Fruit fly (Drosophila melanogaster) whole organism, prepupa: ENCODE results near the gene Drsl1.
A peak's percentile ranks its signal among the peaks of the same experiment; 100 is the strongest.

Experiments
- Blimp-1 ChIP-seq: fragments of 200-800 bp; sonication (Bioruptor generic); optimal IDR thresholded peaks from 3 replicates; lab custom pipeline; 2017; ENCODE audit warnings: missing biosample characterization, missing genetic modification characterization, mild to moderate bottlenecking, moderate library complexity, missing genetic modification reagents
- CG10669 ChIP-seq: fragments of 200-800 bp; sonication (Bioruptor generic); optimal IDR thresholded peaks from 3 replicates; lab custom pipeline; 2018; ENCODE audit warnings: missing biosample characterization, mild to moderate bottlenecking, missing genetic modification characterization, moderate library complexity
- CG11294 ChIP-seq: fragments of 200-800 bp; sonication (Bioruptor generic); IDR thresholded peaks from 2 replicates; pipeline ENCODE4 v1.3.6; 2022; ENCODE audit warnings: missing biosample characterization, missing genetic modification characterization
- CG3032 ChIP-seq: fragments of 200-800 bp; optimal IDR thresholded peaks from 2 replicates; lab custom pipeline; 2019; ENCODE audit warnings: missing biosample characterization, mild to moderate bottlenecking, missing genetic modification characterization, moderate library complexity
- CG4318 ChIP-seq: fragments of 200-800 bp; sonication (Bioruptor generic); optimal IDR thresholded peaks from 3 replicates; lab custom pipeline; 2017; ENCODE audit warnings: missing biosample characterization, mild to moderate bottlenecking, missing genetic modification characterization
- CG6854 ChIP-seq: fragments of 200-800 bp; sonication (Bioruptor generic); optimal IDR thresholded peaks from 2 replicates; lab custom pipeline; 2017; ENCODE audit warnings: missing biosample characterization, mild to moderate bottlenecking, missing genetic modification characterization
- Eip78C ChIP-seq: fragments of 200-800 bp; sonication (Bioruptor generic); peaks from one replicate; lab custom pipeline; 2016; ENCODE audit warnings: missing biosample characterization, missing genetic modification characterization
- Eip93F ChIP-seq: fragments of 200-800 bp; sonication (Bioruptor generic); optimal IDR thresholded peaks from 2 replicates; lab custom pipeline; 2016; ENCODE audit warnings: missing biosample characterization, mild to moderate bottlenecking, missing genetic modification characterization
- Gug ChIP-seq: fragments of 200-800 bp; sonication (Bioruptor generic); IDR thresholded peaks from 2 replicates; pipeline ENCODE4 v1.3.6; 2022; ENCODE audit warnings: missing biosample characterization, missing genetic modification characterization
- Met ChIP-seq: fragments of 200-800 bp; sonication (Bioruptor generic); optimal IDR thresholded peaks from 3 replicates; lab custom pipeline; 2016; ENCODE audit warnings: missing biosample characterization, missing genetic modification characterization
- dac ChIP-seq: fragments of 200-800 bp; sonication (Bioruptor generic); optimal IDR thresholded peaks from 2 replicates; lab custom pipeline; 2017; ENCODE audit warnings: missing biosample characterization, mild to moderate bottlenecking, missing genetic modification characterization
- dsx ChIP-seq: fragments of 200-800 bp; optimal IDR thresholded peaks from 3 replicates; lab custom pipeline; 2019; ENCODE audit warnings: missing biosample characterization, mild to moderate bottlenecking, missing genetic modification characterization, moderate library complexity; ENCODE audit not compliant: poor library complexity, severe bottlenecking
- esn ChIP-seq: fragments of 200-800 bp; sonication (Bioruptor generic); optimal IDR thresholded peaks from 2 replicates; lab custom pipeline; 2016; ENCODE audit warnings: missing biosample characterization, mild to moderate bottlenecking, missing genetic modification characterization, moderate library complexity
- fkh ChIP-seq: fragments of 200-800 bp; sonication (Bioruptor generic); optimal IDR thresholded peaks from 3 replicates; lab custom pipeline; 2017; ENCODE audit warnings: missing biosample characterization, mild to moderate bottlenecking, missing genetic modification characterization, moderate library complexity

DNA sequence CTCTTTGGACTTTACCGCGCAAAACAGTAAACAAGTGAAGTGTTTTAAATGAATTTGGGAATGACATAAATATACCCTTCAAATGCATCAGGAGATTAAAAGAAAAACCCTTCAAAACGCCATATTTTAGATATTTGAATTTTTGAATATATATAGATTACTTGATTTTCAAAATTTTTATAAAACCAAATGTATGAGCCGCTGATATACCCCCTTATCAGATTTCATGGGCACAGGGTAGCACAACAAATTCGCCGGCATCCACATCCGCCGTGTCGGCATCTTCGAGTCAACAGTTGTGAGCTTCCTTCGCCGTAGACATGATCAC, 42.3 kb upstream of the Drsl1 start, which contains the start of gene Ids:
- TF ChIP-seq Eip93F (peak; percentile 33), CG11294 (GFP tag; lab: Robert Waterston, UW) (peak; percentile 51), CG6854 (GFP tag; lab: Kevin White, UChicago) (peak; percentile 82), dsx (GFP tag; lab: Kevin White, UChicago) (peak; percentile 70), Met (GFP tag; lab: Kevin White, UChicago) (peak; percentile 85), esn (peak; percentile 85), Eip78C (GFP tag; lab: Kevin White, UChicago) (peak; percentile 94), CG3032 (peak; percentile 66), dac (no peak), CG10669 (no peak), fkh (peak; percentile 8), CG4318 (GFP tag; lab: Kevin White, UChicago) (no peak), Blimp-1 (peak; percentile 63), Gug (peak; percentile 53)
